Fruit fly (Drosophila melanogaster) whole organism, pupa: Measurements from ENCODE around the gene MAPk-Ak2.

ENCODE experiments used
- CG10348 ChIP-seq: fragments of 200-800 bp; sonication (Bioruptor generic); IDR thresholded peaks from 2 replicates; pipeline ENCODE4 v1.3.6; 2022; ENCODE audit warnings: missing biosample characterization, missing genetic modification characterization
- CG12605 ChIP-seq: fragments of 200-800 bp; sonication (Bioruptor generic); IDR thresholded peaks from 2 replicates; pipeline ENCODE4 v1.3.6; 2022; ENCODE audit warnings: missing biosample characterization, missing genetic modification characterization
- CG13204 ChIP-seq: fragments of 200-800 bp; sonication (Bioruptor generic); optimal IDR thresholded peaks from 2 replicates; lab custom pipeline; 2018; ENCODE audit warnings: missing biosample characterization, mild to moderate bottlenecking, missing genetic modification characterization, moderate library complexity
- CG14655 ChIP-seq: fragments of 200-800 bp; sonication (Bioruptor generic); optimal IDR thresholded peaks from 3 replicates; lab custom pipeline; 2017; ENCODE audit warnings: mild to moderate bottlenecking, missing biosample characterization, missing genetic modification reagents, missing genetic modification characterization
- CG15710 ChIP-seq: fragments of 200-800 bp; sonication (Bioruptor generic); optimal IDR thresholded peaks from 2 replicates; lab custom pipeline; 2018; ENCODE audit warnings: missing biosample characterization, mild to moderate bottlenecking, missing genetic modification characterization, moderate library complexity
- CG17806 ChIP-seq: fragments of 200-800 bp; sonication (Bioruptor generic); optimal IDR thresholded peaks from 2 replicates; lab custom pipeline; 2018; ENCODE audit warnings: missing biosample characterization, mild to moderate bottlenecking, missing genetic modification characterization, moderate library complexity
- CG32121 ChIP-seq: fragments of 200-800 bp; sonication (Bioruptor generic); IDR thresholded peaks from 2 replicates; pipeline ENCODE4 v1.3.6; 2022; ENCODE audit warnings: missing biosample characterization, missing genetic modification characterization
- CG34367 ChIP-seq: fragments of 200-800 bp; sonication (Bioruptor generic); optimal IDR thresholded peaks from 2 replicates; lab custom pipeline; 2018; ENCODE audit warnings: missing biosample characterization, mild to moderate bottlenecking, missing genetic modification characterization
- CG4496 ChIP-seq: fragments of 200-800 bp; sonication (Bioruptor generic); IDR thresholded peaks from 3 replicates; pipeline ENCODE4 v1.3.6; 2022; ENCODE audit warnings: missing biosample characterization, missing genetic modification characterization
- CG8159 ChIP-seq: fragments of 200-800 bp; sonication (Bioruptor generic); optimal IDR thresholded peaks from 3 replicates; lab custom pipeline; 2018; ENCODE audit warnings: missing biosample characterization, mild to moderate bottlenecking, missing genetic modification characterization, moderate library complexity
- CG8301 ChIP-seq: fragments of 200-800 bp; sonication (Bioruptor generic); optimal IDR thresholded peaks from 2 replicates; lab custom pipeline; 2018; ENCODE audit warnings: missing biosample characterization, mild to moderate bottlenecking, missing genetic modification characterization
- CG9948 ChIP-seq: fragments of 200-800 bp; sonication (Bioruptor generic); optimal IDR thresholded peaks from 2 replicates; lab custom pipeline; 2018; ENCODE audit warnings: missing biosample characterization, mild to moderate bottlenecking, missing genetic modification characterization, moderate library complexity
- D1 ChIP-seq: fragments of 200-800 bp; sonication (Bioruptor generic); optimal IDR thresholded peaks from 2 replicates; lab custom pipeline; 2018; ENCODE audit warnings: missing biosample characterization, mild to moderate bottlenecking, missing genetic modification characterization, moderate library complexity
- EcR ChIP-seq: fragments of 200-800 bp; sonication (Bioruptor generic); optimal IDR thresholded peaks from 3 replicates; lab custom pipeline; 2019; ENCODE audit warnings: missing biosample characterization, missing genetic modification characterization, mild to moderate bottlenecking, moderate library complexity, missing genetic modification reagents
- Ets98B ChIP-seq: fragments of 200-800 bp; sonication (Bioruptor generic); IDR thresholded peaks from 2 replicates; pipeline ENCODE4 v1.3.6; 2022; ENCODE audit warnings: missing biosample characterization, missing genetic modification characterization
- Pif1A ChIP-seq: fragments of 200-800 bp; sonication (Bioruptor generic); optimal IDR thresholded peaks from 3 replicates; lab custom pipeline; 2016; ENCODE audit warnings: missing biosample characterization, missing genetic modification characterization
- Pif1B ChIP-seq: fragments of 200-800 bp; sonication (Bioruptor generic); optimal IDR thresholded peaks from 3 replicates; lab custom pipeline; 2016; ENCODE audit warnings: missing biosample characterization, missing genetic modification characterization
- Snoo ChIP-seq: fragments of 200-800 bp; sonication (Bioruptor generic); optimal IDR thresholded peaks from 3 replicates; lab custom pipeline; 2017; ENCODE audit warnings: missing biosample characterization, mild to moderate bottlenecking, missing genetic modification characterization, inconsistent platforms
- fd96Ca ChIP-seq: fragments of 200-800 bp; sonication (Bioruptor generic); IDR thresholded peaks from 3 replicates; pipeline ENCODE4 v1.3.6; 2022; ENCODE audit warnings: missing biosample characterization, missing genetic modification characterization
- gl ChIP-seq: fragments of 200-800 bp; sonication (Bioruptor generic); optimal IDR thresholded peaks from 2 replicates; lab custom pipeline; 2018; ENCODE audit warnings: missing biosample characterization, mild to moderate bottlenecking, missing genetic modification characterization
- rn ChIP-seq: fragments of 200-800 bp; sonication (Bioruptor generic); IDR thresholded peaks from 2 replicates; pipeline ENCODE4 v1.3.6; 2022; ENCODE audit warnings: missing biosample characterization, missing genetic modification characterization

MAPk-Ak2 gene

dm6 chrX:5791840-5792239 lies 27.8 kb upstream of the MAPk-Ak2 start, which contains the start of gene CG12239:
TSS of gene CG12239 (plus strand) at chrX:5792140.
- TF ChIP-seq Snoo (tag; lab: Kevin White, UChicago) = no peak
- TF ChIP-seq gl = no peak
- TF ChIP-seq Pif1B (GFP tag; lab: Kevin White, UChicago) = no peak
- no peak for TF ChIP-seq CG32121 (GFP tag; lab: Robert Waterston, UW)
- TF ChIP-seq CG17806 (tag; lab: Kevin White, UChicago) = no peak
- TF ChIP-seq CG9948 = no peak
- TF ChIP-seq CG13204 = no peak
- TF ChIP-seq CG15710 (tag; lab: Kevin White, UChicago) = no peak

dm6 chrX:5789187-5789586 lies 25.2 kb upstream of the MAPk-Ak2 start, which contains the start of gene CG15767:
TSS of gene CG15767 (plus strand) at chrX:5789487.
- TF ChIP-seq gl = no peak
- no peak for TF ChIP-seq CG8301 (tag; lab: Kevin White, UChicago)
- no peak for TF ChIP-seq CG17806 (tag; lab: Kevin White, UChicago)
- TF ChIP-seq Ets98B = no peak
- TF ChIP-seq CG14655 = no peak
- no peak for TF ChIP-seq fd96Ca (GFP tag; lab: Robert Waterston, UW)
- no peak for TF ChIP-seq rn (GFP tag; lab: Robert Waterston, UW)
- TF ChIP-seq EcR (GFP tag; lab: Kevin White, UChicago) = no peak
- no peak for TF ChIP-seq CG13204
- no peak for TF ChIP-seq CG10348 (GFP tag; lab: Robert Waterston, UW)
- TF ChIP-seq CG9948 = no peak
- no peak for TF ChIP-seq CG32121 (GFP tag; lab: Robert Waterston, UW)
- no peak for TF ChIP-seq Pif1A (GFP tag; lab: Kevin White, UChicago)

dm6 chrX:5786559-5786958 lies 22.6 kb upstream of the MAPk-Ak2 start:
- TF ChIP-seq Pif1B (GFP tag; lab: Kevin White, UChicago) = peak; percentile 68
- TF ChIP-seq Pif1A (GFP tag; lab: Kevin White, UChicago) = peak; percentile 83
- TF ChIP-seq CG8301 (tag; lab: Kevin White, UChicago) = no peak
- TF ChIP-seq CG15710 (tag; lab: Kevin White, UChicago) = peak; percentile 48
- TF ChIP-seq CG32121 (GFP tag; lab: Robert Waterston, UW) = peak; percentile 87
- no peak for TF ChIP-seq CG34367
- TF ChIP-seq EcR (GFP tag; lab: Kevin White, UChicago) = no peak
- 0 out of 2 replicates have a peak, but pooled peaks have one; percentile 45 for TF ChIP-seq rn (GFP tag; lab: Robert Waterston, UW)
- TF ChIP-seq gl = no peak
- no peak for TF ChIP-seq CG13204
- TF ChIP-seq fd96Ca (GFP tag; lab: Robert Waterston, UW) = peak; percentile 77
- TF ChIP-seq CG14655 = peak; percentile 11
- peak; percentile 82 for TF ChIP-seq CG12605 (GFP tag; lab: Robert Waterston, UW)
- TF ChIP-seq CG10348 (GFP tag; lab: Robert Waterston, UW) = 0 out of 2 replicates have a peak, but pooled peaks have one; percentile 10
- TF ChIP-seq CG8159 = no peak
- peak; percentile 84 for TF ChIP-seq CG4496 (GFP tag; lab: Robert Waterston, UW)
- peak; percentile 47 for TF ChIP-seq CG9948
- TF ChIP-seq D1 (tag; lab: Kevin White, UChicago) = no peak
- no peak for TF ChIP-seq CG17806 (tag; lab: Kevin White, UChicago)
- peak; percentile 84 for TF ChIP-seq Ets98B
- no peak for TF ChIP-seq Snoo (tag; lab: Kevin White, UChicago)

dm6 chrX:5783260-5784040 lies 19.4 kb upstream of the MAPk-Ak2 start:
- TF ChIP-seq CG13204 (peak; percentile 6), EcR (GFP tag; lab: Kevin White, UChicago) (no peak), fd96Ca (GFP tag; lab: Robert Waterston, UW) (peak; percentile 78), CG34367 (peak; percentile 40), Snoo (tag; lab: Kevin White, UChicago) (peak; percentile 70), CG8159 (peak; percentile 49), CG32121 (GFP tag; lab: Robert Waterston, UW) (peak; percentile 58), CG12605 (GFP tag; lab: Robert Waterston, UW) (no peak), CG10348 (GFP tag; lab: Robert Waterston, UW) (no peak), Ets98B (peak; percentile 71), CG9948 (peak; percentile 50), D1 (tag; lab: Kevin White, UChicago) (no peak), CG4496 (GFP tag; lab: Robert Waterston, UW) (peak; percentile 65; the same call in 2 of the 3 replicates), CG8301 (tag; lab: Kevin White, UChicago) (peak; percentile 43), Pif1A (GFP tag; lab: Kevin White, UChicago) (peak; percentile 56), Pif1B (GFP tag; lab: Kevin White, UChicago) (peak; percentile 66), rn (GFP tag; lab: Robert Waterston, UW) (no peak), CG15710 (tag; lab: Kevin White, UChicago) (peak; percentile 41), CG14655 (peak; percentile 52), CG17806 (tag; lab: Kevin White, UChicago) (no peak), gl (no peak)

- no peak for TF ChIP-seq EcR (GFP tag; lab: Kevin White, UChicago)
- no peak for TF ChIP-seq CG14655
- TF ChIP-seq CG17806 (tag; lab: Kevin White, UChicago) = no peak
- no peak for TF ChIP-seq CG15710 (tag; lab: Kevin White, UChicago)
- TF ChIP-seq CG32121 (GFP tag; lab: Robert Waterston, UW) = no peak
- no peak for TF ChIP-seq CG12605 (GFP tag; lab: Robert Waterston, UW)
- TF ChIP-seq Ets98B = no peak
Observed at dm6 chrX:5781520-5781919, 17.5 kb upstream of the MAPk-Ak2 start, which contains the start of gene CG3108. TSS of gene CG3108 (minus strand) at chrX:5781620.
